Worm (Caenorhabditis elegans): ENCODE data around the gene E02H4.4.

Gene E02H4.4

ce11 chrX:14246518-14246917 is 11.2 kb upstream of the E02H4.4 start, which contains the start of gene mlc-6:
Gene mlc-6, minus strand, starts transcription at chrX:14246618.
- TF ChIP-seq elt-1 (tag; optimal IDR thresholded peaks at IDR 0.05; ENCODE audit: borderline replicate concordance, insufficient read depth) (no peak), unc-62 (GFP tag; optimal IDR thresholded peaks at IDR 0.05) (no peak), ham-2 (GFP tag; optimal IDR thresholded peaks at IDR 0.05) (no peak), ces-1 (GFP tag; optimal IDR thresholded peaks at IDR 0.05) (no peak), mab-5 (tag; optimal IDR thresholded peaks at IDR 0.05) (no peak), sem-2 (GFP tag; optimal IDR thresholded peaks at IDR 0.05) (no peak), snpc-4 (tag; optimal IDR thresholded peaks at IDR 0.05) (no peak), tbx-8 (GFP tag; optimal IDR thresholded peaks at IDR 0.05) (no peak)

- TF ChIP-seq unc-39 (tag; optimal IDR thresholded peaks at IDR 0.05) (no peak), mls-2 (tag; optimal IDR thresholded peaks at IDR 0.05) (no peak), nhr-76 (tag; optimal IDR thresholded peaks at IDR 0.05) (no peak), lin-32 (GFP tag; optimal IDR thresholded peaks at IDR 0.05) (no peak), cnd-1 (tag; optimal IDR thresholded peaks at IDR 0.05) (no peak), ham-2 (GFP tag; optimal IDR thresholded peaks at IDR 0.05) (no peak), pha-4 (tag; optimal IDR thresholded peaks at IDR 0.05) (no peak), zip-8 (tag; optimal IDR thresholded peaks at IDR 0.05) (no peak), nhr-28 (tag; optimal IDR thresholded peaks at IDR 0.05) (no peak), lsy-2 (tag; optimal IDR thresholded peaks at IDR 0.05) (no peak), mep-1 (tag; optimal IDR thresholded peaks at IDR 0.05) (no peak), ceh-83 (GFP tag; optimal IDR thresholded peaks at IDR 0.05) (no peak), ztf-11 (tag; optimal IDR thresholded peaks at IDR 0.05) (no peak), M03D4.4 (tag; optimal IDR thresholded peaks at IDR 0.05) (no peak), lin-13 (tag; optimal IDR thresholded peaks at IDR 0.05) (no peak), flh-1 (GFP tag; optimal IDR thresholded peaks at IDR 0.05) (no peak), bed-3 (GFP tag; optimal IDR thresholded peaks at IDR 0.05) (no peak), drap-1 (GFP tag; optimal IDR thresholded peaks at IDR 0.05) (no peak), ceh-43 (GFP tag; optimal IDR thresholded peaks at IDR 0.05) (no peak)
Measured at ce11 chrX:14247436-14248103, 10.2 kb upstream of the E02H4.4 start, which contains the start of gene K04C1.5. Gene K04C1.5, plus strand, starts transcription at chrX:14248053.

- TF ChIP-seq nhr-76 (tag; optimal IDR thresholded peaks at IDR 0.05) (no peak), pha-4 (tag; optimal IDR thresholded peaks at IDR 0.05) (no peak), unc-39 (tag; optimal IDR thresholded peaks at IDR 0.05) (no peak), mab-5 (tag; optimal IDR thresholded peaks at IDR 0.05) (no peak), ztf-11 (tag; optimal IDR thresholded peaks at IDR 0.05) (no peak), lsy-2 (tag; optimal IDR thresholded peaks at IDR 0.05) (no peak), ces-1 (GFP tag; optimal IDR thresholded peaks at IDR 0.05) (no peak), ceh-83 (GFP tag; optimal IDR thresholded peaks at IDR 0.05) (no peak), cnd-1 (tag; optimal IDR thresholded peaks at IDR 0.05) (no peak), snpc-4 (tag; optimal IDR thresholded peaks at IDR 0.05) (no peak), nhr-2 (tag; optimal IDR thresholded peaks at IDR 0.05) (no peak), blmp-1 (tag; optimal IDR thresholded peaks at IDR 0.05) (no peak), ham-2 (GFP tag; optimal IDR thresholded peaks at IDR 0.05) (no peak), sptf-1 (tag; optimal IDR thresholded peaks at IDR 0.05) (no peak), hlh-1 (tag; optimal IDR thresholded peaks at IDR 0.05) (no peak), sem-2 (GFP tag; optimal IDR thresholded peaks at IDR 0.05) (no peak)
Measured at ce11 chrX:14252042-14252441, 5.7 kb upstream of the E02H4.4 start, which contains the start of gene E02H4.6. Gene E02H4.6, minus strand, starts transcription at chrX:14252142.

- TF ChIP-seq unc-39 (tag; optimal IDR thresholded peaks at IDR 0.05) (no peak), nhr-76 (tag; optimal IDR thresholded peaks at IDR 0.05) (no peak), snpc-4 (tag; optimal IDR thresholded peaks at IDR 0.05) (no peak), ceh-43 (GFP tag; optimal IDR thresholded peaks at IDR 0.05) (no peak), nhr-28 (tag; optimal IDR thresholded peaks at IDR 0.05) (no peak), unc-62 (GFP tag; optimal IDR thresholded peaks at IDR 0.05) (no peak), tbx-8 (GFP tag; optimal IDR thresholded peaks at IDR 0.05) (no peak), nhr-237 (tag; optimal IDR thresholded peaks at IDR 0.05) (no peak), lin-32 (GFP tag; optimal IDR thresholded peaks at IDR 0.05) (no peak), mep-1 (tag; optimal IDR thresholded peaks at IDR 0.05) (no peak), ham-2 (GFP tag; optimal IDR thresholded peaks at IDR 0.05) (no peak)
Measured at ce11 chrX:14255031-14255430, 2.7 kb upstream of the E02H4.4 start, which contains the start of gene E02H4.5. Gene E02H4.5, minus strand, starts transcription at chrX:14255131.

All from whole organism, mixed stage, embryonic.